Worm (Caenorhabditis elegans) whole organism, L3 larva: ENCODE results near the gene srxa-7.

ENCODE experiments used
- ZK546.5 ChIP-seq: sonication (generic microtip); optimal IDR thresholded peaks from 2 replicates; lab custom pipeline; 2017; ENCODE audit warnings: missing biosample characterization, missing genetic modification characterization
- ama-1 ChIP-seq: fragments of 150-350 bp; optimal IDR thresholded peaks from 2 replicates; lab custom pipeline; 2018
- ceh-16 ChIP-seq: sonication (generic microtip); optimal IDR thresholded peaks from 2 replicates; lab custom pipeline; 2017; ENCODE audit warnings: missing biosample characterization, missing genetic modification characterization
- ceh-28 ChIP-seq: fragments of 150-350 bp; optimal IDR thresholded peaks from 2 replicates; lab custom pipeline; 2014; ENCODE audit warnings: missing biosample characterization, missing genetic modification reagents, missing genetic modification characterization
- ceh-82 ChIP-seq: fragments of 150-350 bp; optimal IDR thresholded peaks from 2 replicates; lab custom pipeline; 2014; ENCODE audit warnings: missing biosample characterization, missing genetic modification characterization
- ceh-9 ChIP-seq: sonication (generic microtip); optimal IDR thresholded peaks from 2 replicates; lab custom pipeline; 2018; ENCODE audit warnings: missing biosample characterization, missing genetic modification characterization
- daf-12 ChIP-seq: fragments of 150-350 bp; optimal IDR thresholded peaks from 2 replicates; lab custom pipeline; 2014; ENCODE audit warnings: missing biosample characterization, missing genetic modification reagents, missing genetic modification characterization
- egl-27 ChIP-seq: sonication (generic microtip); optimal IDR thresholded peaks from 4 replicates; lab custom pipeline; 2017; ENCODE audit warnings: missing biosample characterization, missing genetic modification reagents, missing genetic modification characterization
- egl-5 ChIP-seq: fragments of 150-350 bp; optimal IDR thresholded peaks from 2 replicates; lab custom pipeline; 2017; ENCODE audit warnings: missing biosample characterization, missing genetic modification reagents, missing genetic modification characterization, inconsistent platforms
- elt-1 ChIP-seq: fragments of 150-350 bp; optimal IDR thresholded peaks from 2 replicates; lab custom pipeline; 2014; ENCODE audit warnings: missing biosample characterization, missing genetic modification characterization
- elt-2 ChIP-seq: sonication (generic microtip); optimal IDR thresholded peaks from 2 replicates; lab custom pipeline; 2016; ENCODE audit warnings: missing genetic modification reagents, mild to moderate bottlenecking, missing genetic modification characterization, missing compliant biosample characterization
- eor-1 ChIP-seq, 2 experiments: fragments of 150-350 bp; optimal IDR thresholded peaks; 2 replicates each; lab custom pipeline; 2014 to 2018; ENCODE audit warnings: missing biosample characterization in 2 of 2, missing genetic modification characterization in 2 of 2
- fkh-10 ChIP-seq: sonication (generic microtip); optimal IDR thresholded peaks from 2 replicates; lab custom pipeline; 2017; ENCODE audit warnings: missing biosample characterization, missing genetic modification reagents, missing genetic modification characterization
- fkh-2 ChIP-seq: fragments of 150-350 bp; optimal IDR thresholded peaks from 2 replicates; lab custom pipeline; 2014; ENCODE audit warnings: missing biosample characterization, missing genetic modification reagents, missing genetic modification characterization
- fos-1 ChIP-seq: fragments of 150-350 bp; optimal IDR thresholded peaks from 2 replicates; lab custom pipeline; 2014; ENCODE audit warnings: missing biosample characterization, missing genetic modification characterization
- hmg-11 ChIP-seq: sonication (generic microtip); optimal IDR thresholded peaks from 2 replicates; lab custom pipeline; 2016; ENCODE audit warnings: missing genetic modification characterization, missing compliant biosample characterization
- jun-1 ChIP-seq: fragments of 150-350 bp; optimal IDR thresholded peaks from 2 replicates; lab custom pipeline; 2014; ENCODE audit warnings: missing biosample characterization, missing genetic modification reagents, missing genetic modification characterization
- lin-15B ChIP-seq: fragments of 150-350 bp; optimal IDR thresholded peaks from 2 replicates; lab custom pipeline; 2014; ENCODE audit warnings: missing biosample characterization, missing genetic modification characterization
- lin-39 ChIP-seq: fragments of 150-350 bp; optimal IDR thresholded peaks from 2 replicates; lab custom pipeline; 2018; ENCODE audit warnings: missing biosample characterization, missing genetic modification reagents, missing genetic modification characterization
- lsy-12 ChIP-seq: sonication (generic microtip); optimal IDR thresholded peaks from 2 replicates; lab custom pipeline; 2016; ENCODE audit warnings: mild to moderate bottlenecking, missing genetic modification characterization, missing compliant biosample characterization
- mdl-1 ChIP-seq: fragments of 150-350 bp; optimal IDR thresholded peaks from 2 replicates; lab custom pipeline; 2014; ENCODE audit warnings: missing biosample characterization, missing genetic modification characterization
- mml-1 ChIP-seq: fragments of 150-350 bp; sonication (generic microtip); optimal IDR thresholded peaks from 3 replicates; lab custom pipeline; 2014; ENCODE audit warnings: missing biosample characterization, missing genetic modification characterization
- nfya-1 ChIP-seq: sonication (generic microtip); optimal IDR thresholded peaks from 2 replicates; lab custom pipeline; 2017; ENCODE audit warnings: missing genetic modification characterization, mild to moderate bottlenecking, missing compliant biosample characterization, antibody characterized with exemption, moderate library complexity; ENCODE audit not compliant: insufficient read depth
- nhr-11 ChIP-seq: fragments of 150-350 bp; optimal IDR thresholded peaks from 2 replicates; lab custom pipeline; 2014; ENCODE audit warnings: missing biosample characterization, missing genetic modification characterization
- nhr-12 ChIP-seq: fragments of 150-350 bp; optimal IDR thresholded peaks from 2 replicates; lab custom pipeline; 2014; ENCODE audit warnings: missing biosample characterization, missing genetic modification characterization
- nhr-23 ChIP-seq: fragments of 150-350 bp; optimal IDR thresholded peaks from 2 replicates; lab custom pipeline; 2014; ENCODE audit warnings: missing biosample characterization, missing genetic modification reagents, missing genetic modification characterization
- nhr-237 ChIP-seq: fragments of 150-350 bp; optimal IDR thresholded peaks from 2 replicates; lab custom pipeline; 2014; ENCODE audit warnings: missing biosample characterization, missing genetic modification characterization
- nhr-25 ChIP-seq: sonication (generic microtip); optimal IDR thresholded peaks from 2 replicates; lab custom pipeline; 2017; ENCODE audit warnings: missing biosample characterization, missing genetic modification characterization
- nhr-67 ChIP-seq: fragments of 150-350 bp; optimal IDR thresholded peaks from 2 replicates; lab custom pipeline; 2014; ENCODE audit warnings: missing biosample characterization, missing genetic modification characterization
- nhr-76 ChIP-seq: fragments of 150-350 bp; sonication (generic microtip); optimal IDR thresholded peaks from 5 replicates; lab custom pipeline; 2014; ENCODE audit warnings: missing biosample characterization, missing genetic modification characterization
- nhr-77 ChIP-seq: fragments of 150-350 bp; optimal IDR thresholded peaks from 2 replicates; lab custom pipeline; 2014; ENCODE audit warnings: missing biosample characterization, missing genetic modification characterization
- pha-4 ChIP-seq: fragments of 150-350 bp; optimal IDR thresholded peaks from 2 replicates; lab custom pipeline; 2014; ENCODE audit warnings: missing biosample characterization, missing genetic modification reagents, missing genetic modification characterization
- pqm-1 ChIP-seq: fragments of 150-350 bp; optimal IDR thresholded peaks from 2 replicates; lab custom pipeline; 2017; ENCODE audit warnings: missing biosample characterization, missing genetic modification characterization, inconsistent platforms
- sea-2 ChIP-seq: fragments of 150-350 bp; sonication (generic microtip); optimal IDR thresholded peaks from 4 replicates; lab custom pipeline; 2014; ENCODE audit warnings: missing biosample characterization, missing genetic modification reagents, missing genetic modification characterization
- skn-1 ChIP-seq: fragments of 150-350 bp; optimal IDR thresholded peaks from 2 replicates; lab custom pipeline; 2014; ENCODE audit warnings: missing biosample characterization, missing genetic modification characterization
- snpc-4 ChIP-seq: fragments of 150-350 bp; optimal IDR thresholded peaks from 2 replicates; lab custom pipeline; 2014; ENCODE audit warnings: missing biosample characterization, missing genetic modification characterization
- tbx-2 ChIP-seq: sonication (generic microtip); optimal IDR thresholded peaks from 2 replicates; lab custom pipeline; 2016; ENCODE audit warnings: mild to moderate bottlenecking, missing genetic modification characterization, missing compliant biosample characterization
- unc-39 ChIP-seq: sonication (generic microtip); optimal IDR thresholded peaks from 4 replicates; lab custom pipeline; 2017; ENCODE audit warnings: missing biosample characterization, missing genetic modification characterization
- unc-62 ChIP-seq: fragments of 150-350 bp; sonication (generic microtip); optimal IDR thresholded peaks from 4 replicates; lab custom pipeline; 2014; ENCODE audit warnings: missing biosample characterization, missing genetic modification reagents, missing genetic modification characterization
- ztf-11 ChIP-seq: fragments of 150-350 bp; optimal IDR thresholded peaks from 2 replicates; lab custom pipeline; 2014; ENCODE audit warnings: missing biosample characterization, missing genetic modification characterization
- ztf-4 ChIP-seq: fragments of 150-350 bp; optimal IDR thresholded peaks from 2 replicates; lab custom pipeline; 2014; ENCODE audit warnings: missing biosample characterization, missing genetic modification characterization

The srxa-7 gene

DNA sequence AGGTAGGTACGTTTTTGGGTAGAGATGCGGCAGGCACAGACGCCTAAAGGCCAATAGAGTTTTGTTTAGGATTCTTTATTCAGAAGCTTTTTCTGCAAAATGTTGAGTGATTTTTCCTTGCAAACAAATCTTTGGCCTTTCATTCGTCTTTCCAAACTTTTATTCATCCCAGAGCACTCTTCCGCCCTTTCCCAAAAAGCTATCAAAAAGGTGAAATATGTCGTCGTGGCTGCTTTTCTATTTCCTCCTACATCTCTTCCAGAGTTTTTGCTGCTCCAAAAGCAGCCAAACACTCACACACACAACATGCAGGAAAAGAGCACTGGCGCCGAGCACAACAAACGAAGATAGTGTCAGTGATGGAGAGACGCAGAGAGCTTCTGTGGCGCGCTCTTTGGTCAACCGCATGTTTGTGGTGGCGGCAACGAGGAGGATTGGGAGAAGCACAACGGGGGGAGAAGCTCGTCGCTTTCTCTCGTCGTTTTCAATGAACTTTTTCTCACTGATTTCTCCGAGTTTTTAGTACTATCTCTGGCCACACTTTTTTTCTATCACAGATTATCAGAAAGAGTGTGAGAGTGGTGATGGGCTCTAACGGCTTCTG is 43.5 kb downstream of the srxa-7 start (continued):
- TF ChIP-seq eor-1 (tag; optimal IDR thresholded peaks at IDR 0.05; lab: Kevin White, UChicago) (no peak), skn-1 (no peak), unc-39 (tag; lab: Kevin White, UChicago) (no peak), ZK546.5 (tag; lab: Kevin White, UChicago) (no peak), fos-1 (tag; lab: Kevin White, UChicago) (no peak), ceh-28 (tag; lab: Kevin White, UChicago) (no peak), nhr-76 (tag; lab: Kevin White, UChicago) (no peak), lin-15B (tag; lab: Kevin White, UChicago) (peak; percentile 45), fkh-10 (peak; percentile 36), ama-1 (lab: Kevin White, UChicago) (no peak)

DNA sequence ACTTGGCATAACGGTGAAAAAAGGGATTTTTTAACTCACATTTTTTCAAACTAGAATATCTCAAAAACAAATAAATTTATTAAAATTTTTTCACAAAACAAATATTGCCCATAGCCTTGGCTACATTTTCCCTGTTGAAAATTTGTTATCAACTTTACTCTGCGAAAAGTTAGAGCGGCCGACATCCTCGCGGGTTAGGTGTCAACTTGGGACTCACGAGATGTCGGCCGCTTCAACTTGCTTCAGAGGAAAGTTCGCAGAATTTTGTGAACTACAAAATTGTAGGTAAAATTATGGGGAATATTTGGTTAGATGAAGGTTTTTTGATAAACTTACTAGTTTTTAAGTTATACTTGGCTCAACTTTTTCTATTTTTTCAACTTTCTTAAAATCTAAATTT is 44.4 kb downstream of the srxa-7 start:
- TF ChIP-seq mml-1 (no peak), snpc-4 (tag; lab: Kevin White, UChicago) (peak; percentile 80), skn-1 (no peak), ZK546.5 (tag; lab: Kevin White, UChicago) (no peak)
- TF ChIP-seq, all 47 proteins: peak for 1

- TF ChIP-seq nfya-1 (peak; percentile 54), ceh-16 (tag; lab: Kevin White, UChicago) (no peak), nhr-67 (tag; lab: Kevin White, UChicago) (no peak), nhr-12 (no peak), fkh-2 (tag; lab: Kevin White, UChicago) (no peak), ztf-4 (no peak), elt-2 (tag; lab: Kevin White, UChicago) (peak; percentile 60), lin-39 (tag; lab: Kevin White, UChicago) (peak; percentile 54), snpc-4 (tag; lab: Kevin White, UChicago) (no peak), daf-12 (no peak), unc-62 (no peak), fos-1 (tag; lab: Kevin White, UChicago) (no peak), skn-1 (peak; percentile 56), ama-1 (lab: Kevin White, UChicago) (no peak), fkh-10 (no peak), egl-27 (tag; lab: Kevin White, UChicago) (no peak), mml-1 (no peak), ZK546.5 (tag; lab: Kevin White, UChicago) (no peak), lin-15B (tag; lab: Kevin White, UChicago) (peak; percentile 22), jun-1 (tag; lab: Kevin White, UChicago) (no peak), egl-5 (tag; lab: Kevin White, UChicago) (peak; percentile 3), pqm-1 (tag; lab: Kevin White, UChicago) (peak; percentile 58), hmg-11 (tag; lab: Kevin White, UChicago) (peak; percentile 13), elt-1 (tag; lab: Kevin White, UChicago) (no peak), mdl-1 (tag; lab: Kevin White, UChicago) (no peak), nhr-237 (no peak), eor-1 (tag; optimal IDR thresholded peaks at IDR 0.05; lab: Kevin White, UChicago) (no peak), tbx-2 (no peak), pha-4 (tag; lab: Kevin White, UChicago) (peak; percentile 69), ztf-11 (tag; lab: Kevin White, UChicago) (no peak), ceh-9 (no peak), nhr-23 (tag; lab: Kevin White, UChicago) (no peak), nhr-25 (no peak), nhr-76 (tag; lab: Kevin White, UChicago) (no peak), ceh-28 (tag; lab: Kevin White, UChicago) (no peak), nhr-11 (tag; lab: Kevin White, UChicago) (no peak), sea-2 (GFP tag; lab: Kevin White, UChicago) (no peak), nhr-77 (no peak), lsy-12 (no peak), unc-39 (tag; lab: Kevin White, UChicago) (no peak), ceh-82 (tag; lab: Kevin White, UChicago) (no peak)
Measured at ce11 chrV:16352282-16352681, 44.9 kb downstream of the srxa-7 start.
